Fruit fly (Drosophila melanogaster) whole organism, embryonic: ENCODE results near the gene CG6685.

Experiments
- B-H2 ChIP-seq: fragments of 200-800 bp; sonication (Bioruptor generic); optimal IDR thresholded peaks from 2 replicates; lab custom pipeline; 2018; ENCODE audit warnings: missing biosample characterization, mild to moderate bottlenecking, missing genetic modification characterization
- Nf-YB ChIP-seq: fragments of 200-800 bp; sonication (Bioruptor generic); optimal IDR thresholded peaks from 3 replicates; lab custom pipeline; 2019; ENCODE audit warnings: missing biosample characterization, mild to moderate bottlenecking, missing genetic modification characterization, moderate library complexity

CG6685 gene

dm6 chr3L:9927169-9927568 lies 40.9 kb downstream of the CG6685 start (continued):
- TF ChIP-seq B-H2 (GFP tag; lab: Kevin White, UChicago) (no peak), Nf-YB (no peak)
